Fruit fly (Drosophila melanogaster): ENCODE results near the gene ChLD3.

ChLD3 gene

DNA sequence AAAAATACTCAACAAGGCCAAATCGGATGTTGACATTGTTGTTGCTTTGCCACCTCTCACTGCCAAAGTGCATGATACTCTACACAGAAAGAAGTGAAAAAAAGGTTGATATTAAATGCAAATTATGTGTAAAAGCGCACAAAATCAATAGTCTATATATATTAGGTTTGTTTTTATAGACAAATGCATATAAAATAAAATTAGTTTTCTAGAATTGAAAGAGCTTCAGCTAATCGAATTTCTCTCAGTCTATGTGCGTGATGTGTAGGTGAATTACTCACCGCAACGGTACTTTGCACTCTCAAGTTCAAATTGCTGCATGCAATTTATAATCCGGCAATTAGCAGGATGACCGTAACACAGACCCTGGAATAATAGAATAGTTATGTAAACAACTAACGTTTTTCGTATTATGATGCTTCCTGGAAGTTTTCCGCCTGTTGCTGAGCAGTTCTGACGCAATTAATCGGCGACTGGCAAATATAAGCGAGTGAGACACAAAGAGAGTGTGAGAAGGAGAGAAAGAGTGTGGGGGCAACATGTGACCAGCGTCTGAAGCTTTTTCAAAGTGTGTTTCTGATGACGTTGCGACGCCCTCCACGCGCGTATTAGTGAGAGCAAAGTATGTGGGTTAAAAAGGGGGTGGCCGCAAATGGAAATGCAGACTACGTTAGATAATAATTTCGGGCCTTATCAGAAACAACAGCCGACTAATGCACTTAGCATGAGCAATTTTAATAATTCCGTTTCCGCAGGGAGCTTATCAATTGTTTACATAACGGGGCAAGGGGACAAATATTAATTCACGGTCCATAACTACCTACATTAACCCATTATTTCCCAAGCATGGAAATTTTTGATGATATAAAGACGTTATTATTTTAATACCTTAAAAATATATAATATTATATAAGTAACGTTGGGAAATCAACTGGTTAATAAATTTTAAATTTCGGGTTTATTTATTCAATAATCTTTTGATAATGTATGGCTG lies 17.6 kb upstream of the ChLD3 start (continued):
- TF ChIP-seq prd (optimal IDR thresholded peaks at IDR 0.05) = no peak
- TF ChIP-seq prd (GFP tag; IDR thresholded peaks at IDR 0.05) = peak; percentile 98
- TF ChIP-seq sc (optimal IDR thresholded peaks at IDR 0.05) = no peak
- TF ChIP-seq sc (GFP tag; optimal IDR thresholded peaks at IDR 0.05) = peak; percentile 74
- peak; percentile 86 for TF ChIP-seq CG10462 (GFP tag; optimal IDR thresholded peaks at IDR 0.05)
- TF ChIP-seq CG18476 (GFP tag; optimal IDR thresholded peaks at IDR 0.05) = peak; percentile 94
- peak; percentile 81; the same call in 2 of the 3 replicates for TF ChIP-seq jigr1 (GFP tag; IDR thresholded peaks at IDR 0.05)
- peak; percentile 49 for TF ChIP-seq repo (GFP tag; optimal IDR thresholded peaks at IDR 0.05)
- TF ChIP-seq CG16813 (GFP tag; IDR thresholded peaks at IDR 0.05; ENCODE audit: partially characterized antibody) = no peak
- TF ChIP-seq Six4 (GFP tag; optimal IDR thresholded peaks at IDR 0.05) = peak; percentile 91
- TF ChIP-seq Nf-YC (tag; optimal IDR thresholded peaks at IDR 0.05) = peak; percentile 64
- peak; percentile 79 for TF ChIP-seq twi (tag; optimal IDR thresholded peaks at IDR 0.05)
- peak; percentile 60 for TF ChIP-seq CG33213 (GFP tag; optimal IDR thresholded peaks at IDR 0.05)
- TF ChIP-seq slbo (GFP tag; IDR thresholded peaks at IDR 0.05) = peak; percentile 95
- TF ChIP-seq CG6175 (GFP tag; IDR thresholded peaks at IDR 0.05) = peak; percentile 85
- peak; percentile 89 for TF ChIP-seq Aef1 (GFP tag; IDR thresholded peaks at IDR 0.05)
- TF ChIP-seq CG15479 (GFP tag; optimal IDR thresholded peaks at IDR 0.05) = no peak
- no peak for TF ChIP-seq emc (GFP tag; optimal IDR thresholded peaks at IDR 0.05)
- TF ChIP-seq CG11085 (GFP tag; IDR thresholded peaks at IDR 0.05) = peak; percentile 89
- no peak for TF ChIP-seq ftz-f1 (GFP tag; optimal IDR thresholded peaks at IDR 0.05)
- TF ChIP-seq luna (GFP tag; optimal IDR thresholded peaks at IDR 0.05) = no peak
- peak; percentile 85 for TF ChIP-seq CG7372 (GFP tag; IDR thresholded peaks at IDR 0.05)
- TF ChIP-seq Ravus (GFP tag; IDR thresholded peaks at IDR 0.05) = peak; percentile 80
- TF ChIP-seq CG9817 (tag; optimal IDR thresholded peaks at IDR 0.05) = peak; percentile 87
- peak; percentile 34 for TF ChIP-seq ERR (GFP tag; optimal IDR thresholded peaks at IDR 0.05)
- peak; percentile 89 for TF ChIP-seq CG11504 (tag; optimal IDR thresholded peaks at IDR 0.05)
- TF ChIP-seq Mrtf (GFP tag; IDR thresholded peaks at IDR 0.05) = peak; percentile 83; the same call in 1 of the 3 replicates
- TF ChIP-seq Bteb2 (GFP tag; optimal IDR thresholded peaks at IDR 0.05) = peak; percentile 75
- TF ChIP-seq Lpt (GFP tag; optimal IDR thresholded peaks at IDR 0.05) = no peak
- peak; percentile 93 for TF ChIP-seq CG10959 (GFP tag; IDR thresholded peaks at IDR 0.05)
- TF ChIP-seq gsb (GFP tag; IDR thresholded peaks at IDR 0.05) = peak; percentile 86
- peak; percentile 86 for TF ChIP-seq cwo (GFP tag; optimal IDR thresholded peaks at IDR 0.05)
- TF ChIP-seq CG16815 (GFP tag; optimal IDR thresholded peaks at IDR 0.05) = peak; percentile 51
- TF ChIP-seq unpg (GFP tag; optimal IDR thresholded peaks at IDR 0.05) = peak; percentile 88
- no peak for TF ChIP-seq CG14965 (GFP tag; optimal IDR thresholded peaks at IDR 0.05; ENCODE audit: borderline replicate concordance)
- TF ChIP-seq CG17359 (tag; optimal IDR thresholded peaks at IDR 0.05) = peak; percentile 98
- TF ChIP-seq CG11560 (tag; IDR thresholded peaks at IDR 0.05) = peak; percentile 76; the same call in 2 of the 3 replicates
- TF ChIP-seq Hr51 (GFP tag; optimal IDR thresholded peaks at IDR 0.05) = peak; percentile 77 to 94
- TF ChIP-seq sens-2 (GFP tag; IDR thresholded peaks at IDR 0.05) = peak; percentile 94
- TF ChIP-seq hbn (GFP tag; IDR thresholded peaks at IDR 0.05; ENCODE audit: partially characterized antibody) = no peak
- TF ChIP-seq ac (GFP tag; optimal IDR thresholded peaks at IDR 0.05) = no peak
- peak; percentile 65 to 90 for TF ChIP-seq bsh (GFP tag; optimal IDR thresholded peaks at IDR 0.05)
- TF ChIP-seq CG2678 (tag; optimal IDR thresholded peaks at IDR 0.05) = peak; percentile 95
- TF ChIP-seq inv (GFP tag; IDR thresholded peaks at IDR 0.05; ENCODE audit: partially characterized antibody) = no peak
- peak; percentile 95 for TF ChIP-seq ind (GFP tag; optimal IDR thresholded peaks at IDR 0.05)
- peak; percentile 79 for TF ChIP-seq CG15514 (GFP tag; optimal IDR thresholded peaks at IDR 0.05)
- TF ChIP-seq z (GFP tag; IDR thresholded peaks at IDR 0.05) = peak; percentile 62
- peak; percentile 74 for TF ChIP-seq Hmx (GFP tag; optimal IDR thresholded peaks at IDR 0.05)
- peak; percentile 98 for TF ChIP-seq vvl (GFP tag; IDR thresholded peaks at IDR 0.05)

All from whole organism, embryonic.